Fruit fly (Drosophila melanogaster) whole organism, embryonic: ENCODE results near the gene CG14866.

Source experiments
- BEAF-32 ChIP-seq: fragments of 200-800 bp; sonication (Bioruptor generic); optimal IDR thresholded peaks from 3 replicates; lab custom pipeline; 2017; ENCODE audit warnings: missing biosample characterization, missing genetic modification characterization, mild to moderate bottlenecking, moderate library complexity, missing genetic modification reagents
- CG10543 ChIP-seq: fragments of 200-800 bp; sonication (Bioruptor generic); optimal IDR thresholded peaks from 3 replicates; lab custom pipeline; 2017; ENCODE audit warnings: missing biosample characterization, mild to moderate bottlenecking, missing genetic modification characterization, moderate library complexity
- CG11398 ChIP-seq: fragments of 200-800 bp; sonication (Bioruptor generic); optimal IDR thresholded peaks from 2 replicates; lab custom pipeline; 2016; ENCODE audit warnings: missing biosample characterization, missing genetic modification characterization
- CG12219 ChIP-seq: fragments of 200-800 bp; sonication (Bioruptor generic); optimal IDR thresholded peaks from 3 replicates; lab custom pipeline; 2018; ENCODE audit warnings: missing biosample characterization, mild to moderate bottlenecking, missing genetic modification characterization
- CG12769 ChIP-seq: fragments of 200-800 bp; sonication (Bioruptor generic); optimal IDR thresholded peaks from 2 replicates; lab custom pipeline; 2019; ENCODE audit warnings: missing biosample characterization, mild to moderate bottlenecking, missing genetic modification characterization, moderate library complexity
- CG13424 ChIP-seq: fragments of 200-800 bp; sonication (Bioruptor generic); optimal IDR thresholded peaks from 2 replicates; lab custom pipeline; 2019; ENCODE audit warnings: missing biosample characterization, mild to moderate bottlenecking, missing genetic modification characterization, moderate library complexity
- CG13894 ChIP-seq: fragments of 200-800 bp; sonication (Bioruptor generic); optimal IDR thresholded peaks from 3 replicates; lab custom pipeline; 2018; ENCODE audit warnings: missing biosample characterization, mild to moderate bottlenecking, missing genetic modification characterization, moderate library complexity
- CG14860 ChIP-seq: fragments of 200-800 bp; sonication (Bioruptor generic); IDR thresholded peaks from 3 replicates; pipeline ENCODE4 v1.3.6; 2022; ENCODE audit warnings: missing biosample characterization, missing genetic modification characterization; ENCODE audit not compliant: partially characterized antibody
- CG1529 ChIP-seq: fragments of 200-800 bp; sonication (Bioruptor generic); optimal IDR thresholded peaks from 3 replicates; lab custom pipeline; 2018; ENCODE audit warnings: missing biosample characterization, missing genetic modification characterization
- CG17328 ChIP-seq: fragments of 200-800 bp; sonication (Bioruptor generic); IDR thresholded peaks from 2 replicates; pipeline ENCODE4 v1.3.6; 2022; ENCODE audit warnings: missing biosample characterization, missing genetic modification characterization
- CG18476 ChIP-seq: fragments of 200-800 bp; sonication (Bioruptor generic); optimal IDR thresholded peaks from 2 replicates; lab custom pipeline; 2016; ENCODE audit warnings: missing biosample characterization, mild to moderate bottlenecking, missing genetic modification characterization
- CG2712 ChIP-seq: fragments of 200-800 bp; optimal IDR thresholded peaks from 3 replicates; lab custom pipeline; 2019; ENCODE audit warnings: missing biosample characterization, mild to moderate bottlenecking, missing genetic modification characterization, moderate library complexity
- CG32772 ChIP-seq: fragments of 200-800 bp; sonication (Bioruptor generic); IDR thresholded peaks from 2 replicates; pipeline ENCODE4 v1.3.6; 2022; ENCODE audit warnings: missing biosample characterization, missing genetic modification characterization
- CG3407 ChIP-seq: fragments of 200-800 bp; sonication (Bioruptor generic); optimal IDR thresholded peaks from 2 replicates; lab custom pipeline; 2018; ENCODE audit warnings: missing biosample characterization, mild to moderate bottlenecking, missing genetic modification characterization
- CG34422 ChIP-seq: fragments of 200-800 bp; sonication (Bioruptor generic); IDR thresholded peaks from 3 replicates; pipeline ENCODE4 v1.3.6; 2022; ENCODE audit warnings: missing biosample characterization, missing genetic modification characterization
- CG3838 ChIP-seq: fragments of 200-800 bp; sonication (Bioruptor generic); optimal IDR thresholded peaks from 3 replicates; lab custom pipeline; 2016; ENCODE audit warnings: missing biosample characterization, missing genetic modification characterization
- CG3847 ChIP-seq: fragments of 200-800 bp; sonication (Bioruptor generic); IDR thresholded peaks from 2 replicates; pipeline ENCODE4 v1.3.6; 2022; ENCODE audit warnings: missing biosample characterization, missing genetic modification characterization
- CG4617 ChIP-seq: fragments of 200-800 bp; sonication (Bioruptor generic); optimal IDR thresholded peaks from 3 replicates; lab custom pipeline; 2016; ENCODE audit warnings: missing biosample characterization, missing genetic modification characterization, borderline replicate concordance
- CG7745 ChIP-seq: fragments of 200-800 bp; sonication (Bioruptor generic); optimal IDR thresholded peaks from 2 replicates; lab custom pipeline; 2018; ENCODE audit warnings: missing biosample characterization, mild to moderate bottlenecking, missing genetic modification characterization, moderate library complexity
- CG8089 ChIP-seq: fragments of 200-800 bp; sonication (Bioruptor generic); optimal IDR thresholded peaks from 3 replicates; lab custom pipeline; 2016; ENCODE audit warnings: missing biosample characterization, missing genetic modification characterization
- CG8944 ChIP-seq: fragments of 200-800 bp; sonication (Bioruptor generic); optimal IDR thresholded peaks from 3 replicates; lab custom pipeline; 2016; ENCODE audit warnings: missing biosample characterization, missing genetic modification characterization
- CG9727 ChIP-seq: fragments of 200-800 bp; sonication (Bioruptor generic); optimal IDR thresholded peaks from 3 replicates; lab custom pipeline; 2017; ENCODE audit warnings: missing biosample characterization, mild to moderate bottlenecking, missing genetic modification characterization
- D ChIP-seq, 2 experiments: fragments of 200-800 bp in 1 of 2; fragments of >200 bp in 1 of 2; sonication (Bioruptor generic) in 1 of 2; optimal IDR thresholded peaks; 2 replicates in 1 of 2; 3 replicates in 1 of 2; lab custom pipeline; 2017; ENCODE audit warnings: mild to moderate bottlenecking in 1 of 2, missing biosample characterization in 1 of 2, missing genetic modification characterization in 1 of 2, missing genetic modification reagents in 1 of 2
- Med ChIP-seq: fragments of 200-800 bp; sonication (Bioruptor generic); peaks from one replicate; lab custom pipeline; 2016; ENCODE audit warnings: missing biosample characterization, missing genetic modification characterization, mild to moderate bottlenecking, inconsistent platforms, moderate library complexity
- Neu2 ChIP-seq: fragments of 200-800 bp; sonication (Bioruptor generic); optimal IDR thresholded peaks from 3 replicates; lab custom pipeline; 2016; ENCODE audit warnings: missing biosample characterization, missing genetic modification characterization, borderline replicate concordance
- Oaz ChIP-seq: fragments of 200-800 bp; sonication (Bioruptor generic); IDR thresholded peaks from 2 replicates; pipeline ENCODE4 v1.3.6; 2022; ENCODE audit warnings: missing biosample characterization, missing genetic modification characterization
- Opbp ChIP-seq: fragments of 200-800 bp; sonication (Bioruptor generic); IDR thresholded peaks from 3 replicates; pipeline ENCODE4 v1.3.6; 2022; ENCODE audit warnings: missing biosample characterization, missing genetic modification characterization; ENCODE audit not compliant: partially characterized antibody
- Ptx1 ChIP-seq: fragments of 200-800 bp; sonication (Bioruptor generic); IDR thresholded peaks from 2 replicates; pipeline ENCODE4 v1.3.6; 2022; ENCODE audit warnings: missing biosample characterization, missing genetic modification characterization
- Usf ChIP-seq: fragments of 200-800 bp; sonication (Bioruptor generic); optimal IDR thresholded peaks from 2 replicates; lab custom pipeline; 2017; ENCODE audit warnings: missing genotype, missing biosample characterization, missing genetic modification characterization
- aop ChIP-seq: fragments of 200-800 bp; sonication (Bioruptor generic); IDR thresholded peaks from 2 replicates; pipeline ENCODE4 v1.3.6; 2022; ENCODE audit warnings: missing biosample characterization, missing genetic modification characterization
- ase ChIP-seq: fragments of 200-800 bp; sonication (Bioruptor generic); IDR thresholded peaks from 3 replicates; pipeline ENCODE4 v1.3.6; 2022; ENCODE audit warnings: missing biosample characterization, missing genetic modification characterization
- bigmax ChIP-seq: fragments of 200-800 bp; sonication (Bioruptor generic); optimal IDR thresholded peaks from 2 replicates; lab custom pipeline; 2018; ENCODE audit warnings: missing biosample characterization, mild to moderate bottlenecking, missing genetic modification characterization
- ci ChIP-seq: fragments of 200-800 bp; sonication (Bioruptor generic); IDR thresholded peaks from 3 replicates; pipeline ENCODE4 v1.3.6; 2022; ENCODE audit warnings: missing biosample characterization, missing genetic modification characterization
- dmrt99B ChIP-seq: fragments of 200-800 bp; sonication (Bioruptor generic); optimal IDR thresholded peaks from 2 replicates; lab custom pipeline; 2018; ENCODE audit warnings: missing biosample characterization, mild to moderate bottlenecking, missing genetic modification characterization, moderate library complexity
- exex ChIP-seq: fragments of 200-800 bp; sonication (Bioruptor generic); optimal IDR thresholded peaks from 4 replicates; lab custom pipeline; 2018; ENCODE audit warnings: missing biosample characterization, mild to moderate bottlenecking, missing genetic modification characterization, moderate library complexity
- ftz-f1 ChIP-seq: fragments of 200-800 bp; sonication (Bioruptor generic); optimal IDR thresholded peaks from 2 replicates; lab custom pipeline; 2016; ENCODE audit warnings: missing biosample characterization, missing genetic modification characterization
- gem ChIP-seq: fragments of 200-800 bp; sonication (Bioruptor generic); optimal IDR thresholded peaks from 2 replicates; lab custom pipeline; 2019; ENCODE audit warnings: missing biosample characterization, mild to moderate bottlenecking, missing genetic modification characterization, moderate library complexity
- insv ChIP-seq, 2 experiments: fragments of 200-800 bp; sonication (Bioruptor generic); optimal IDR thresholded peaks; 3 replicates each; lab custom pipeline; 2016 to 2018; ENCODE audit warnings: missing biosample characterization in 2 of 2, missing genetic modification characterization in 2 of 2
- kay ChIP-seq: fragments of 200-800 bp; sonication (Bioruptor generic); optimal IDR thresholded peaks from 2 replicates; lab custom pipeline; 2016; ENCODE audit warnings: missing biosample characterization, missing genetic modification characterization
- lmd ChIP-seq: fragments of 200-800 bp; sonication (Bioruptor generic); IDR thresholded peaks from 2 replicates; pipeline ENCODE4 v1.3.6; 2022; ENCODE audit warnings: missing biosample characterization, missing genetic modification characterization
- oc ChIP-seq: fragments of 200-800 bp; sonication (Bioruptor generic); optimal IDR thresholded peaks from 2 replicates; lab custom pipeline; 2018; ENCODE audit warnings: missing biosample characterization, mild to moderate bottlenecking, missing genetic modification characterization, moderate library complexity
- pita ChIP-seq: fragments of 200-800 bp; sonication (Bioruptor generic); optimal IDR thresholded peaks from 2 replicates; lab custom pipeline; 2017; ENCODE audit warnings: missing biosample characterization, mild to moderate bottlenecking, missing genetic modification characterization
- psq ChIP-seq: fragments of 200-800 bp; sonication (Bioruptor generic); optimal IDR thresholded peaks from 2 replicates; lab custom pipeline; 2017; ENCODE audit warnings: missing biosample characterization, missing genetic modification characterization
- pum ChIP-seq: fragments of 200-800 bp; sonication (Bioruptor generic); optimal IDR thresholded peaks from 2 replicates; lab custom pipeline; 2016; ENCODE audit warnings: missing biosample characterization, missing genetic modification characterization
- ranshi ChIP-seq: fragments of 200-800 bp; sonication (Bioruptor generic); IDR thresholded peaks from 2 replicates; pipeline ENCODE4 v1.3.6; 2022; ENCODE audit warnings: missing biosample characterization, missing genetic modification characterization
- scrt ChIP-seq: fragments of 200-800 bp; sonication (Bioruptor generic); optimal IDR thresholded peaks from 2 replicates; lab custom pipeline; 2018; ENCODE audit warnings: missing biosample characterization, mild to moderate bottlenecking, missing genetic modification characterization, moderate library complexity
- sd ChIP-seq: fragments of 200-800 bp; sonication (Bioruptor generic); optimal IDR thresholded peaks from 3 replicates; lab custom pipeline; 2018; ENCODE audit warnings: missing biosample characterization, mild to moderate bottlenecking, missing genetic modification characterization, moderate library complexity
- trem ChIP-seq: fragments of 200-800 bp; optimal IDR thresholded peaks from 3 replicates; lab custom pipeline; 2019; ENCODE audit warnings: missing biosample characterization, mild to moderate bottlenecking, missing genetic modification characterization, moderate library complexity
- vvl ChIP-seq: fragments of 200-800 bp; sonication (Bioruptor generic); IDR thresholded peaks from 2 replicates; pipeline ENCODE4 v1.3.6; 2022; ENCODE audit warnings: missing biosample characterization, missing genetic modification characterization
- wek ChIP-seq: fragments of 200-800 bp; sonication (Bioruptor generic); optimal IDR thresholded peaks from 3 replicates; lab custom pipeline; 2018; ENCODE audit warnings: missing biosample characterization, mild to moderate bottlenecking, missing genetic modification characterization, moderate library complexity

CG14866 gene

DNA sequence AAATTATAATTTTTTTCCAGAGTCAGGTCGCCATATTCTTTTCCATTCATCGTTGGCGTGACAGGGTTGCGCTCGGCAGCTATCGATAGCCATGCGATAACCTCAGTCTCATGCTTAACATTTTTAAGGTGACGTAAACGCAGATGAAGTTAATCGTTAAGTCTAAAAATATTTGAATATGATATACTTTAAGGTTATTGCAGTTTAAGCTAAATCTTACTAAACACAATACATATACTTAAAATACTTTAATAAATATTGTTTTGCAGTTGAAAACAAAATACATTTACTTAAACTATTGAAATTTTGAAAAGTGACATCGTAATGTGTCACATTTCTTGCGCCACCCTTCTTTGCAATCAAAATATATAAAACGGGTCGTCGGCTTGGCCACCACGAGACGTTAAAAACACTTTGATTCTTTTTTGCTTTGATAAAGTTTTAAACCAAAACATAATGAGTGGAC is 41.1 kb upstream of the CG14866 start, which contains the start of the genes Cp190 and CG4338 (continued):
- TF ChIP-seq oc (tag; lab: Kevin White, UChicago) (peak; percentile 98), gem (tag; lab: Kevin White, UChicago) (peak; percentile 99), D (optimal IDR thresholded peaks at IDR 0.05; lab: Kevin White, UChicago) (no peak), D (GFP tag; optimal IDR thresholded peaks at IDR 0.05; lab: Kevin White, UChicago) (peak; percentile 96), CG32772 (GFP tag; lab: Robert Waterston, UW) (peak; percentile 97), lmd (GFP tag; lab: Robert Waterston, UW) (peak; percentile 98), CG13424 (tag; lab: Kevin White, UChicago) (peak; percentile 99), CG12769 (tag; lab: Kevin White, UChicago) (peak; percentile 97), CG12219 (peak; percentile 97), ase (peak; percentile 90), CG11398 (GFP tag; lab: Kevin White, UChicago) (peak; percentile 74), CG8944 (GFP tag; lab: Kevin White, UChicago) (peak; percentile 84), Ptx1 (peak; percentile 98), CG34422 (peak; percentile 96), ftz-f1 (GFP tag; lab: Kevin White, UChicago) (peak; percentile 63), bigmax (peak; percentile 72), dmrt99B (tag; lab: Kevin White, UChicago) (peak; percentile 98), kay (GFP tag; lab: Kevin White, UChicago) (peak; percentile 95), exex (tag; lab: Kevin White, UChicago) (peak; percentile 92), Oaz (GFP tag; lab: Robert Waterston, UW) (peak; percentile 90), CG3847 (GFP tag; lab: Robert Waterston, UW) (peak; percentile 98), CG10543 (GFP tag; lab: Kevin White, UChicago) (peak; percentile 99), vvl (GFP tag; lab: Robert Waterston, UW) (peak; percentile 98), Med (GFP tag; lab: Kevin White, UChicago) (peak; percentile 98), scrt (GFP tag; lab: Kevin White, UChicago) (peak; percentile 93), CG9727 (peak; percentile 99), CG4617 (GFP tag; lab: Kevin White, UChicago) (peak; percentile 98), psq (peak; percentile 91), CG3838 (GFP tag; lab: Kevin White, UChicago) (peak; percentile 93), CG7745 (tag; lab: Kevin White, UChicago) (peak; percentile 80), Neu2 (GFP tag; lab: Kevin White, UChicago) (no peak), trem (tag; lab: Kevin White, UChicago) (peak; percentile 97), pita (GFP tag; lab: Kevin White, UChicago) (no peak), aop (GFP tag; lab: Robert Waterston, UW) (no peak), CG14860 (GFP tag; lab: Robert Waterston, UW) (peak; percentile 61), CG3407 (GFP tag; lab: Kevin White, UChicago) (peak; percentile 96), CG2712 (tag; lab: Kevin White, UChicago) (peak; percentile 99), insv (GFP tag; optimal IDR thresholded peaks at IDR 0.05; lab: Kevin White, UChicago) (peak in 1 of 2 experiments; percentile 85), CG17328 (peak; percentile 96), CG8089 (GFP tag; lab: Kevin White, UChicago) (peak; percentile 83), CG13894 (tag; lab: Kevin White, UChicago) (peak; percentile 98), BEAF-32 (peak; percentile 93), Opbp (GFP tag; lab: Robert Waterston, UW) (peak; percentile 80), Usf (GFP tag; lab: Kevin White, UChicago) (peak; percentile 95), wek (GFP tag; lab: Kevin White, UChicago) (peak; percentile 86), pum (peak; percentile 91), ranshi (peak; percentile 96), CG1529 (GFP tag; lab: Kevin White, UChicago) (peak; percentile 96), ci (GFP tag; lab: Robert Waterston, UW) (peak; percentile 95), CG18476 (GFP tag; lab: Kevin White, UChicago) (peak; percentile 98), sd (tag; lab: Kevin White, UChicago) (peak; percentile 94)
